Fruit fly (Drosophila melanogaster): Measurements from ENCODE around the gene CYLD.

Gene CYLD

DNA sequence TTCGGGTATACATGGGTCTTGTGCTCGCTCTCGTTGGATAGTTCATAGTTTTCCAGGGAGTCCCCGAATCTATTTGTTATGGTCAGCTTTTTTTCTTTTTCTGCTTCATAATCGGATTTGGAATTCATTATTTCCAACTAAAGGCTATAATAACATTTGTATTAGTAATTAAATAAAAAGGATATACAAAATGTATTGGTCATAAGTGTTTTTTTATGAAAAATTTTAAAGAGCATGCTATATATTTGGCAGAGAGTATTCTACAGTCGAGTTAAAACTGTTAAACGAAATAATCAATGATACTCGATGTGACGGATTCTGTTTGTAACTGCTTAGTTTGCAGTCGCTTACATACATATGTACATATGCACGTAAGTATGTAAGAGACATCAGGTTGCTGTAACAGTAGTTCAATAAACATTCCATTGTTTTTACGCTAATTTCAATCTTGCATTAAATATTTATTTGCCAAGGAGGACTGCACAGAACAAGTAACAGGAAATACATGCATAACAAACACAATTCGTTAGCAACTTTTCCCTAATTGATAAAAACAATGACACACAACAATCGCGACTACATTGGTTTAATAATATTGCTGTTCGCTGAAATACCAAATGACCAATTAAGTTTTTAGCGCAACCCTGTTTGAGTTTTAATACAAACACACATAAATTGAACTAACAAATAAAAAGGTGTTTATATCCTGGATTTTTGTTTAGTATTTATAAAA, 404 bp downstream of the CYLD start (continued):
- TF ChIP-seq slbo (GFP tag; IDR thresholded peaks at IDR 0.05) (0 out of 2 replicates have a peak, but pooled peaks have one; percentile 7), CG14710 (tag; optimal IDR thresholded peaks at IDR 0.05) (no peak), CG10959 (GFP tag; IDR thresholded peaks at IDR 0.05) (no peak), CG8281 (tag; optimal IDR thresholded peaks at IDR 0.05) (no peak), CG6272 (GFP tag; IDR thresholded peaks at IDR 0.05) (no peak), CG17568 (GFP tag; optimal IDR thresholded peaks at IDR 0.05) (peak; percentile 8), B-H2 (GFP tag; optimal IDR thresholded peaks at IDR 0.05) (no peak), CG1233 (GFP tag; optimal IDR thresholded peaks at IDR 0.05) (no peak), CG11696 (GFP tag; IDR thresholded peaks at IDR 0.05) (no peak), gro (GFP tag; optimal IDR thresholded peaks at IDR 0.05) (no peak), CG3726 (GFP tag; IDR thresholded peaks at IDR 0.05) (no peak), Fer1 (GFP tag; optimal IDR thresholded peaks at IDR 0.05) (no peak), az2 (GFP tag; optimal IDR thresholded peaks at IDR 0.05) (no peak), rib (GFP tag; IDR thresholded peaks at IDR 0.05) (no peak), kni (GFP tag; optimal IDR thresholded peaks at IDR 0.05) (no peak), CG11695 (GFP tag; IDR thresholded peaks at IDR 0.05) (no peak), CG7556 (GFP tag; optimal IDR thresholded peaks at IDR 0.05) (no peak), ato (GFP tag; IDR thresholded peaks at IDR 0.05; ENCODE audit: partially characterized antibody) (no peak), CG31224 (GFP tag; IDR thresholded peaks at IDR 0.05) (no peak), odd (GFP tag; optimal IDR thresholded peaks at IDR 0.05) (no peak), prd (optimal IDR thresholded peaks at IDR 0.05) (no peak), prd (GFP tag; IDR thresholded peaks at IDR 0.05) (no peak), Opbp (GFP tag; IDR thresholded peaks at IDR 0.05; ENCODE audit: partially characterized antibody) (no peak), CHES-1-like (GFP tag; optimal IDR thresholded peaks at IDR 0.05) (no peak), CG43689 (GFP tag; IDR thresholded peaks at IDR 0.05) (no peak), CG1647 (GFP tag; optimal IDR thresholded peaks at IDR 0.05) (no peak), ase (GFP tag; IDR thresholded peaks at IDR 0.05) (no peak), BtbVII (GFP tag; optimal IDR thresholded peaks at IDR 0.05) (no peak), Sin3A (optimal IDR thresholded peaks at IDR 0.05) (no peak), wek (GFP tag; optimal IDR thresholded peaks at IDR 0.05) (no peak), oc (tag; optimal IDR thresholded peaks at IDR 0.05) (no peak), C15 (GFP tag; IDR thresholded peaks at IDR 0.05) (no peak), CG42726 (GFP tag; IDR thresholded peaks at IDR 0.05; ENCODE audit: partially characterized antibody) (no peak), CG14667 (GFP tag; IDR thresholded peaks at IDR 0.05) (no peak), ERR (GFP tag; optimal IDR thresholded peaks at IDR 0.05) (no peak), CG8359 (GFP tag; optimal IDR thresholded peaks at IDR 0.05; ENCODE audit: borderline replicate concordance) (no peak), zfh2 (GFP tag; optimal IDR thresholded peaks at IDR 0.05) (no peak), ssp (GFP tag; IDR thresholded peaks at IDR 0.05) (no peak), CG8388 (GFP tag; optimal IDR thresholded peaks at IDR 0.05) (no peak), CG12391 (tag; optimal IDR thresholded peaks at IDR 0.05) (peak; percentile 23), CG10979 (tag; optimal IDR thresholded peaks at IDR 0.05) (peak; percentile 29), sna (GFP tag; IDR thresholded peaks at IDR 0.05; ENCODE audit: partially characterized antibody) (no peak), CG7786 (GFP tag; optimal IDR thresholded peaks at IDR 0.05) (no peak), CG9876 (GFP tag; optimal IDR thresholded peaks at IDR 0.05) (no peak), da (GFP tag; optimal IDR thresholded peaks at IDR 0.05) (no peak), CG18599 (GFP tag; optimal IDR thresholded peaks at IDR 0.05) (no peak), dysf (GFP tag; IDR thresholded peaks at IDR 0.05) (peak; percentile 49; the same call in 1 of the 3 replicates), CG17829 (tag; optimal IDR thresholded peaks at IDR 0.05) (no peak), disco-r (GFP tag; optimal IDR thresholded peaks at IDR 0.05) (no peak), CG30431 (GFP tag; optimal IDR thresholded peaks at IDR 0.05) (no peak), chif (GFP tag; optimal IDR thresholded peaks at IDR 0.05) (no peak)
